Fruit fly (Drosophila melanogaster) whole organism: ENCODE results near the gene Oamb.

Experiments used
- CG8478 ChIP-seq: fragments of >200 bp; optimal IDR thresholded peaks from 2 replicates; lab custom pipeline; 2018; ENCODE audit warnings: inconsistent platforms
- Dll ChIP-seq: fragments of >200 bp; optimal IDR thresholded peaks from 2 replicates; lab custom pipeline; 2017
- EcR ChIP-seq, 2 experiments: fragments of >200 bp; optimal IDR thresholded peaks; 2 replicates each; lab custom pipeline; 2017; ENCODE audit warnings: missing biosample characterization in 2 of 2, missing genetic modification characterization in 2 of 2, missing genetic modification reagents in 2 of 2
- pan ChIP-seq: fragments of >200 bp; optimal IDR thresholded peaks from 2 replicates; lab custom pipeline; 2017
- psq ChIP-seq: fragments of >200 bp; optimal IDR thresholded peaks from 2 replicates; lab custom pipeline; 2017
- usp ChIP-seq: fragments of >200 bp; optimal IDR thresholded peaks from 2 replicates; lab custom pipeline; 2017; ENCODE audit warnings: missing biosample characterization, missing genetic modification characterization, mixed read lengths

Gene Oamb

DNA sequence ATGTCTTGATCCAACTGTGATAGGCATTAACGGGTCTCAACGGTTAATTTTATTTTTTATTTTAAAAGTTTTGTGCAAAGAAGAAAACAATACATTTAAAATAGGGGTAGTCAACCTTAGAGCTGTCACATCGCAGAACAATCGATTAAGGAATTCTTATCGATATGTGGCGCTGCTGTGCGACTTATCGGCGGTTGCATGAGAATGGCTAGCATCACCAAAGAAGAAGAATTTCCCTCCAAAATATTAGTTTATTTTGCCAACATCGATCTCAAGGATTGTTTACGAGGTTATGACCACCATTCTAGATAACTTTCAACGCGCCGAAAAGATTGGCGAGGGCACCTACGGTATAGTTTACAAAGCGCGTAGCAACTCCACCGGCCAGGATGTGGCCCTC is 21.0 kb upstream of the Oamb start, which contains the start of gene Cdk2:
Cdk2 (plus strand) TSS at position 219 of the 400 bp plus-strand sequence.
- TF ChIP-seq pan (lab: Kevin White, UChicago) (no peak), CG8478 (lab: Kevin White, UChicago) (no peak), psq (lab: Kevin White, UChicago) (no peak), EcR (GFP tag; optimal IDR thresholded peaks at IDR 0.05; lab: Kevin White, UChicago) (no peak), Dll (lab: Kevin White, UChicago) (no peak), usp (GFP tag; lab: Kevin White, UChicago) (no peak)

DNA sequence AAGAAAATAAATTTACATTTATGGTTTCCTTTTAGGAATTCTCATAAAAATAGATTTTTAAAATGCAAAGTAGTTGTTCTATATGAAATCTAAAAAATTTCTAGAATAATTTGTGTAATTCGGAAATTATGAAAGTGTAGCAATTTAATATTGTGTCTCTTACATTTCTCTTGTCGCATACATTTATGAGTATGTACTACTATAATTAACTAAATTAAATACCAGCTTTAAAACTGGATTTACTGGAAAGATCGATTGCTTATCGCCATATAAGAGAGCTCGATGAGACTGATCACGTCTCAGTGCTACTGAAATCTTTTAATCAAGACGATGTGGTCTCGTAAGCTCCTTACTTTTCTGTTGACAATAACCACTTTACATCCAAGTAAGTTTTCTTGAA is 17.0 kb upstream of the Oamb start, which contains the start of gene CG31205:
CG31205 (plus strand) TSS at position 301 of the 400 bp plus-strand sequence.
- TF ChIP-seq psq (lab: Kevin White, UChicago) (no peak), usp (GFP tag; lab: Kevin White, UChicago) (no peak), pan (lab: Kevin White, UChicago) (no peak), CG8478 (lab: Kevin White, UChicago) (no peak), Dll (lab: Kevin White, UChicago) (no peak), EcR (GFP tag; optimal IDR thresholded peaks at IDR 0.05; lab: Kevin White, UChicago) (no peak)

DNA sequence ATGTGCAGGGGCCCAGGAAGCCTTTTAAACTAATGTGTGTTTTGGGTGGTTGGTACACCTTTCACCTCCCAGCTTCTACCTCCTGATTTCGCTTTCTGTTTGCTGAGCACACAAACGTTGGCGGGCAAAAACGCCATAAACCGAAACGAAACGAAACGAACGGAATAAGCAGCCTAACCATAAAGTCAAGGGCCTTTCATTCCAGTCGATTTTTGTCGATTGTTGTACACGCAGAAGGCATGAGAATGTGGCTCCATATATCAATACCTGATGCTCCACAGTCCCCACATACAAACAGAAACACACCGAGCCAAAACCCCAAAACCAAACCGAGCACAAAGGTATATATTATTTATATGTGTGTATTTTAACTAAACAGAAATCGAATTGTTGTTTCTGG is 9.1 kb upstream of the Oamb start:
- TF ChIP-seq Dll (lab: Kevin White, UChicago): no peak
- TF ChIP-seq EcR (GFP tag; optimal IDR thresholded peaks at IDR 0.05; lab: Kevin White, UChicago): no peak
- no peak for TF ChIP-seq psq (lab: Kevin White, UChicago)
- TF ChIP-seq CG8478 (lab: Kevin White, UChicago): no peak
- no peak for TF ChIP-seq pan (lab: Kevin White, UChicago)
- TF ChIP-seq usp (GFP tag; lab: Kevin White, UChicago): no peak

DNA sequence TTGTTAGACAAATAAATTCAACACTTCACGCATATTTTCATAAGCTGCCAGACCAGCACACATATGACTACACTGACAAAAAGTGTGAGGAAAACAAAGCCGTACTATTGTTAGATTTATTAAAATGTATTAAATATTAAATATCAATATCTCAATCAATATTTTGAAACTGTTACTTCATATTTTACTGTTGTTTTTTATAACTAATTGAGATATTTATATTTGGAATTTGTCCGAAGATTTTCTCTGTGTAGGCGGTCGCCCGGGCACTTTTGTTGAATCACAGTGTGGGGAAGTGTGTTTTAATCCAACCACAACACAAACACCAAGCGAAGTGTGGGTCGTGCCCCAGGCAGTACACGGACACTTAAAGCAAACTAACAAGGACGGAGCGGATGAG is 4.9 kb upstream of the Oamb start:
- TF ChIP-seq usp (GFP tag; lab: Kevin White, UChicago) (no peak), CG8478 (lab: Kevin White, UChicago) (no peak), pan (lab: Kevin White, UChicago) (no peak)

DNA sequence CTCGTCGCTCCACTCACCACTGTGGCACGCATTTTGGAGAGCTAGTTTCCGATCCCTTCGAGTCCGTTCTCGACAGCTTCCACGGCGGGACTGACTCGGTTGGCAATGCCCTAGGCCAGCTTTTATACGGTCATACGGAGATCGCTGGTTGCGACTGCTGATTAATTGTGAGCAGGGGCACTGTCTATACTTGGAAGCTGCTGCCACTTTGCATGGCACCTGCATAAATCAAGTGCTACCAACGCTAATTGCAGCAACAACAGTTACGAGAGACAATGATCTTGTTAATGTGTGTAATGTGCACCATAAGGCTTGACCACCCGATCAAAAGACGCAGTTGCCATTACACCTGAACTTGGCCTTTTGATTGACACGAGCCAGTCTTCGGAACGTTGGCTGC is 37.1 kb downstream of the Oamb start, which contains the start of gene CG4000:
CG4000 (minus strand) TSS at position 101 of the 400 bp plus-strand sequence.
- no peak for TF ChIP-seq psq (lab: Kevin White, UChicago)
- no peak for TF ChIP-seq CG8478 (lab: Kevin White, UChicago)
- no peak for TF ChIP-seq pan (lab: Kevin White, UChicago)
- no peak for TF ChIP-seq Dll (lab: Kevin White, UChicago)
- TF ChIP-seq usp (GFP tag; lab: Kevin White, UChicago): no peak
- no peak for TF ChIP-seq EcR (GFP tag; optimal IDR thresholded peaks at IDR 0.05; lab: Kevin White, UChicago)

DNA sequence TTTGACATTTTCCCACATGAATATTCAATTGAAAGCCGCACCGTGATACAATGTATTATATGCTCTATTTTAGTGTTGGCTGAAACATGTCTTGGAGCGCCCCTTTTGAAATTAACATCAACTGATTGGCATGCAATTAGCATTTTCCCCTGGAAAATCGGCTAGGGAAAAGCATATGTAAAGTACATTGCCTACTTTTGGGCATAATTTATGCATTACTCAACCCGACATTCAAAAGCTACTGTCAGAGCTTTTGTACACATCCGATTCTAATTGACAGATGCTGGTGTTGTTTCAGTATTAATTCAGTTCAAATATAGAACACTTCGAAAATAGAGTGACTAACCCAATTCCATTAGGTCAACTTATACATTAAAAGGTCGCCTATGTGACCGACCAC is 38.6 kb downstream of the Oamb start:
- TF ChIP-seq pan (lab: Kevin White, UChicago) (no peak), psq (lab: Kevin White, UChicago) (no peak), EcR (GFP tag; optimal IDR thresholded peaks at IDR 0.05; lab: Kevin White, UChicago) (no peak), CG8478 (lab: Kevin White, UChicago) (no peak), usp (GFP tag; lab: Kevin White, UChicago) (no peak), Dll (lab: Kevin White, UChicago) (no peak)

DNA sequence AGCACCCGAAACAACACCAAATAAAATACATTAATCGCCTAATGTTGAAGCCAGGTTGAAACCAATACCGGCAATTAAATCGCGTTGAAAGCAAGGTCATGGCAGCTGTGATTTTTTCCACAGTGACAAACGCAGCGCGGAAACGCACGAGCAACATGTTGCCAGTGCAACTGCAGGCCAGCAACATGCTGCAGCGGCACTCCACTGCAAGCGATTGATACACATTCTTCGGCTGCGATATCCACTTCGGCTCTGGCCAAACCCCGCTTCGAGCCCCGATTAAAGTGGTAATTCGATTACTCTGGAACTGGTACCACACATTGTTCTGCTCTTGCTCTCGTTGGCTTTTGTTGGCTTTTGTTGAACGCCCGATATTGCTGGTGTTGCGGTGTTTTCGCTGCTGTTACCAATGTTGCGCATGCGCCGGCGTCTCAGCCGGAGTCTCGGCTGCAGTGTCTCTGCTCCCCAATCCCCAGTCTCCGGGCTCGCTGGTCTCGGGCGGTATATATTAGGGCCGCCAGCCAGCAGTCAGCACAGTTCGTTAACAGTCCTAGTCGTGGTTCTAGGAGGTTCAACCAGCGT is 45.2 kb downstream of the Oamb start, which contains the start of gene Cpr92F:
Cpr92F (plus strand) TSS at position 532 of the 582 bp plus-strand sequence.
- TF ChIP-seq psq (lab: Kevin White, UChicago): no peak
- no peak for TF ChIP-seq pan (lab: Kevin White, UChicago)
- no peak for TF ChIP-seq EcR (GFP tag; optimal IDR thresholded peaks at IDR 0.05; lab: Kevin White, UChicago)
- TF ChIP-seq Dll (lab: Kevin White, UChicago): no peak
- TF ChIP-seq usp (GFP tag; lab: Kevin White, UChicago): no peak
- no peak for TF ChIP-seq CG8478 (lab: Kevin White, UChicago)

DNA sequence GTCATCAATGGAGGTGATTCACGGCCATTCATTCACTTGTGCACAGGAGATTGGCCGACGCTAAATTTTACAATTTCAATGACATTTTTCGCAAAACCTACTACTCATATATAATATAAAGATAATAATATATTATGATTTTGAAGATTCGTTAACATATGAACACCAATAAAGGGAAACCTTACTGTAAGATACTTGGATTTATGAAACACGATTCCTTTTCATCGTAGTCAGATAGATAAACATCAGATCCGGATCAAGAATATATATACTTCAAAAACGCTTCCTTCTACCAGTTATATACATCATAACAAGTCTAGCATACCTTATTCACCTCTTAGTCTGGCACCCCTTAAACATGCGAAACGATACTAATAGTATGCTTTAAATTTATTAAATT is 54.6 kb downstream of the Oamb start, which contains the start of gene Nep4:
Nep4 (minus strand) TSS at position 101 of the 400 bp plus-strand sequence.
- TF ChIP-seq Dll (lab: Kevin White, UChicago) (no peak), usp (GFP tag; lab: Kevin White, UChicago) (no peak)

DNA sequence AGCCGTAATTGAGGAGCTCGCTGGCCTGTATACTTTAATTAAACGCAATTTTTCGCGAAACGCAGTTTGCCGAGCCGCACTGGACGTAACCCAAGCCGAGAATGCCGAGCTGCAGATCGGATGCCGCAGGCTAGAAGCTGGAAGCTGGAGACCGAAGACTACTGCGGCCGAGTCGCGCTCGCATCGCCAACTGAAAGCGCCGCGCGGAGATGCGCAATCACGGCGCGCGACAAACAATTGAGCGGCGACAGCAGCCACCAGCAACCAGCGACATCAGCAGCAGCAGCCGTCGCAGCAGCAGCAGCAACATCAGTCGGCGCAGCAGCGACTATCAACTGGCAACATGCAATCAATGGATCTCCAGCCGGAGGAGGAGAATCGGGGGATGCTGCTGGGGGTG is 57.7 kb downstream of the Oamb start:
- TF ChIP-seq pan (lab: Kevin White, UChicago): no peak
- no peak for TF ChIP-seq CG8478 (lab: Kevin White, UChicago)
- TF ChIP-seq usp (GFP tag; lab: Kevin White, UChicago): no peak
- no peak for TF ChIP-seq EcR (GFP tag; optimal IDR thresholded peaks at IDR 0.05; lab: Kevin White, UChicago)
- TF ChIP-seq psq (lab: Kevin White, UChicago): no peak
- TF ChIP-seq Dll (lab: Kevin White, UChicago): no peak

DNA sequence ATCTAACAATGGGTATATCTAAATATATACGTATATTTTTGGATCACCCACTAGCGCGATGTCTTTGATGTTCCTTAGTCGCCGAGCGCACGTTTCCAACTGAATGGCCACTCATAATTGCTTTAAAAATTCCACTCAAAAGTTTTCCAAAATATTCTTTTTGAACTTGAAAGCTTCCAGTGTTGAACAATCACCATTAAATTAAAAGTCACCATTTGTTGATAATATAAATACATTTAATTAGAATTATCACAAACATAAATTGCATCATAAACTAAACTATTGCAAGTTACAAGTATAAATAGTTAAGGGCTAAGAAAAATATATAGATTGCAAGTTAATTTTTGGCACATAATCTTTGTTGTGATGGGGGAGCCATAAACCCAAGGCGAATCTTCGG is 62.0 kb downstream of the Oamb start, which contains the start of gene GluRIID:
GluRIID (minus strand) TSS at position 101 of the 400 bp plus-strand sequence.
- TF ChIP-seq usp (GFP tag; lab: Kevin White, UChicago): no peak

DNA sequence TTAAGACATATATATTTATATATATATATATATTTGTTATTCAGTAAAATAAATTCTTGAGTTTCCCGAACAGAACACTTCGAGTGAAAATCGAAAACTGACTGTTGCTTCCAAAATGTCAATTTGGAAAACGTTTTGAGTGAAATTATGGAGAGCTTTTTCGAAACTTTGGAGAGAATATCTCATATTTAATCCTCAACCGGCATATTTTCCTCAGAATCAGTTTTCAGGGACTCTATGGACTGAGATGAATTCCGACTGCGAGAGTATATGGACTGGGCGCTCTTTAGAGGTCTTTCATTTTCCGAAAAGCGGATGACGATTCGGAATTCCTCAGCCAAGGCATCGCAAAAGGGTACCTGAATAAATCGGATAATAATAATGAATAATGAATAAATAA is 65.8 kb downstream of the Oamb start, which contains the start of gene GluRIIE:
GluRIIE (minus strand) TSS at position 101 of the 400 bp plus-strand sequence.
- no peak for TF ChIP-seq usp (GFP tag; lab: Kevin White, UChicago)
- no peak for TF ChIP-seq EcR (GFP tag; optimal IDR thresholded peaks at IDR 0.05; lab: Kevin White, UChicago)
- TF ChIP-seq CG8478 (lab: Kevin White, UChicago): no peak
- TF ChIP-seq pan (lab: Kevin White, UChicago): no peak
- TF ChIP-seq psq (lab: Kevin White, UChicago): no peak
- no peak for TF ChIP-seq Dll (lab: Kevin White, UChicago)
